Worm (Caenorhabditis elegans): ENCODE results near the gene C48D1.1.

DNA sequence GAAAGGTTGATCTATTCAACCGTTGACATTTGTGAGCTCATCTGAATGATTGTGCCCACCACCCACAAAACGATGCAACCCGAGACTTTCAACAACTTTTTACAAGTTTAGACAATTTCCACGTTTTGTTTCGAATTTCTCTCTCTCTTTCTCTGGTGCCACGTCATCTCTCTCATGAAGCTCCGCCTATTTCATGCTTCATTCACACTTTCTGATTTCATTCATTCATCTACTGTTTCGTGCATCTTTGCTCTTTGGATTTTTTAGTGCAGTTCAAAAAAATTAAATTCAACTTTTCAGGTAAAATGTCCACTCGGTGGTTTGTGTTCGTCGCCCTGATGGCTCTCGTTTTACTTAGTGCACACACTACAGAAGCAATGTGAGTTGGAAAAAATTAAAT lies 47.9 kb downstream of the C48D1.1 start, which contains the start of gene nlp-79:
- TF ChIP-seq sox-4 (tag; optimal IDR thresholded peaks at IDR 0.05) (no peak), ama-1 (optimal IDR thresholded peaks at IDR 0.05) (no peak), pqm-1 (tag; optimal IDR thresholded peaks at IDR 0.05) (no peak), nhr-28 (tag; optimal IDR thresholded peaks at IDR 0.05) (no peak), ztf-11 (tag; optimal IDR thresholded peaks at IDR 0.05) (no peak), nhr-11 (tag; optimal IDR thresholded peaks at IDR 0.05) (no peak), fos-1 (tag; optimal IDR thresholded peaks at IDR 0.05) (no peak), aly-2 (tag; optimal IDR thresholded peaks at IDR 0.05) (no peak)

All from whole organism, L1 larva.